Fruit fly (Drosophila melanogaster) S2 (cell line): ENCODE results near the gene TM9SF2.

Experiments used
- CG8478 ChIP-seq: fragments of >200 bp; optimal IDR thresholded peaks from 2 replicates; lab custom pipeline; 2018
- CTCF ChIP-seq, 2 experiments: fragments of >200 bp; optimal IDR thresholded peaks; 2 replicates each; lab custom pipeline; 2018

DNA sequence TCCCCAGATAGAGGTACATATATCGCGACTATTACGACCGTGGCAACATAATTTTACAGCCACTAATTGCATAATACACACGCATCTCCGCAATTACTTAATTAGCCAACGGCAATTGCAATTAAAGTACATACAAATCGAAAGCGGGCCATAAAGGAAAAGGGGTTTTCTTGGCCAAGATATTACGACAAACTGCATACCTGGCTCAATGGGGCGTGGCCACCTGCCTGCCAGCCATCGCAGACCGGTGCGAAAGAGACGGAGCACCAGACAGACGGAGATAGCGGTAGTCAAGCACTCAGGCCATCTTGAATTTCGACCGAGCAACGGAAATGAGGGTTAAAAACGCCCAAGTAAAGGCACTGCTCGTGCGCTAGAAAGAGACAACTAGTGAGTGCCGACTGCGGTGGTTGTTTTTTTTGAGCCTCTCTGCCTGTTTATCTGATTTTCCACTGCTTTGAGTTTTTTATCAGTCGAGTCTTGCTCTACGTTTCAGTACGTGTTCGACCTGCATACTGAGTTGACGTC lies 36.2 kb upstream of the TM9SF2 start, which contains the start of gene cad:
- TF ChIP-seq CTCF (optimal IDR thresholded peaks at IDR 0.05; lab: Kevin White, UChicago) (peak; percentile 52 to 64), CG8478 (lab: Kevin White, UChicago) (no peak)
